Worm (Caenorhabditis elegans): ENCODE results near the gene C02F5.3.

C02F5.3 gene

DNA sequence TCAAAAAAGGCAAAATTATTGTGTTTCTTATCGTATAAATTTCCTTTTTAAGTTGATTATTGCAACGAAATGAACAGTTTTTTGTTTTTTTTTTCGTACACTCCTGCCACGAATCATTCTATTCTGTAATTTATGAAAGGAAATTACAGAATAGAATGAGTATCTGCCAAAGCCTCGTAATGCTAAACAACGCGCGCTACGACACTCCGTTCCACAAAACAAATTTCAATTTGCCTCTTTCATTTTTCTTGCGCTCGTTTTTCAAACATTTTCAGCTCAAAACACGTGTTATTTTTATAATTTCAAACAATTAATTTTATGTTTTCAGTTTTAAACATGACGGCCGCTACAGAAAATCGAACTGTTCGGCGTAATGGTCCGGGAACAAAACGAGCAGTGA lies 20.9 kb upstream of the C02F5.3 start, which contains the start of gene mob-4:
mob-4 (plus strand) TSS at position 329 of the 400 bp plus-strand sequence.
- TF ChIP-seq lin-15B (tag; optimal IDR thresholded peaks at IDR 0.05) (no peak), spr-3 (GFP tag; optimal IDR thresholded peaks at IDR 0.05) (no peak), nhr-111 (GFP tag; optimal IDR thresholded peaks at IDR 0.05) (no peak), hif-1 (tag; optimal IDR thresholded peaks at IDR 0.05) (no peak), dpl-1 (GFP tag; optimal IDR thresholded peaks at IDR 0.05) (peak; percentile 4), hlh-30 (tag; optimal IDR thresholded peaks at IDR 0.05; ENCODE audit: insufficient read depth) (no peak), dmd-6 (GFP tag; IDR thresholded peaks at IDR 0.05) (no peak), lsy-2 (tag; optimal IDR thresholded peaks at IDR 0.05) (peak in 1 of 2 experiments; percentile 9), fkh-10 (GFP tag; optimal IDR thresholded peaks at IDR 0.05) (no peak), daf-19 (GFP tag; conservative IDR thresholded peaks at IDR 0.05) (no peak), hmg-1.1 (GFP tag; IDR thresholded peaks at IDR 0.05) (no peak), lin-1 (GFP tag; IDR thresholded peaks at IDR 0.05) (no peak), lir-3 (tag; optimal IDR thresholded peaks at IDR 0.05) (no peak), attf-4 (tag; optimal IDR thresholded peaks at IDR 0.05) (no peak), fos-1 (tag; optimal IDR thresholded peaks at IDR 0.05) (no peak), mdt-29 (GFP tag; IDR thresholded peaks at IDR 0.05) (no peak), T20F7.1 (GFP tag; optimal IDR thresholded peaks at IDR 0.05) (peak; percentile 92), zip-11 (GFP tag; IDR thresholded peaks at IDR 0.05) (no peak)

DNA sequence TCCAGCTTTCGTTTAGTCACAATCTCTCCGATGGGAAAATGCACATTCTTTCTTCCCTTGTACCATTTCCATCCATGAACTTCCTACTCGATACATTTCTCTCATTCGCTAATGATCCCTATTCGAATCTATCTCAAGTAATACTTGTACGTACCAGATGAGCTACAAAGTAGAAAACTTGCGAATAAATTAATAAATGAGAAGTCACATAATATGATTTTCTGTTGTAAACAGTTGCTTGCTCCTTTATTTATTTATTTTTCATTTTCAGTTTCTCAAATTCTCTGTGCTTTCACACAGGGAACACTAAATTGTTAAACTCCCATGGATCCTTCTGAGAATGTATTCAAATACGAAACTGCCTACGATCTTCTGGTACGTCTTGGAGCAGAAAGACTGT lies 19.5 kb upstream of the C02F5.3 start, which contains the start of gene rfs-1:
rfs-1 (plus strand) TSS at position 301 of the 400 bp plus-strand sequence.
- TF ChIP-seq vab-7 (GFP tag; IDR thresholded peaks at IDR 0.05) (no peak), daf-19 (GFP tag; conservative IDR thresholded peaks at IDR 0.05) (no peak), daf-12 (tag; optimal IDR thresholded peaks at IDR 0.05) (no peak), nhr-111 (GFP tag; optimal IDR thresholded peaks at IDR 0.05) (no peak), lim-7 (GFP tag; IDR thresholded peaks at IDR 0.05) (no peak), F10B5.3 (tag; optimal IDR thresholded peaks at IDR 0.05) (no peak), F49E8.2 (tag; optimal IDR thresholded peaks at IDR 0.05; ENCODE audit: borderline replicate concordance) (no peak), unc-130 (GFP tag; optimal IDR thresholded peaks at IDR 0.05) (no peak), php-3 (GFP tag; IDR thresholded peaks at IDR 0.05) (no peak), dmd-9 (GFP tag; IDR thresholded peaks at IDR 0.05) (no peak)

ce11 chrIII:8227511-8227910 lies 18.2 kb upstream of the C02F5.3 start, which contains the start of gene fbxl-1:
fbxl-1 (plus strand) TSS chrIII:8227830.
- TF ChIP-seq spr-1 (tag; optimal IDR thresholded peaks at IDR 0.05) (peak; percentile 36), F44E2.7 (GFP tag; IDR thresholded peaks at IDR 0.05) (no peak), ztf-7 (tag; optimal IDR thresholded peaks at IDR 0.05) (peak; percentile 30), daf-19 (GFP tag; conservative IDR thresholded peaks at IDR 0.05) (no peak), F26F4.8 (GFP tag; conservative IDR thresholded peaks at IDR 0.05) (no peak), snpc-1.2 (GFP tag; IDR thresholded peaks at IDR 0.05) (no peak), attf-4 (tag; optimal IDR thresholded peaks at IDR 0.05) (no peak), unc-130 (GFP tag; optimal IDR thresholded peaks at IDR 0.05) (no peak), F49E8.2 (tag; optimal IDR thresholded peaks at IDR 0.05; ENCODE audit: borderline replicate concordance) (no peak), lin-39 (tag; optimal IDR thresholded peaks at IDR 0.05) (peak; percentile 12), madf-5 (GFP tag; IDR thresholded peaks at IDR 0.05) (no peak), ama-1 (optimal IDR thresholded peaks at IDR 0.05) (no peak), nhr-111 (GFP tag; optimal IDR thresholded peaks at IDR 0.05) (no peak), nhr-6 (tag; optimal IDR thresholded peaks at IDR 0.05) (peak; percentile 76), nhr-237 (tag; optimal IDR thresholded peaks at IDR 0.05) (no peak), fos-1 (tag; optimal IDR thresholded peaks at IDR 0.05) (no peak), gei-8 (GFP tag; optimal IDR thresholded peaks at IDR 0.05) (peak; percentile 5), zfp-2 (tag; optimal IDR thresholded peaks at IDR 0.05) (no peak), T20F7.1 (GFP tag; optimal IDR thresholded peaks at IDR 0.05) (peak; percentile 86), Y75B8A.6 (GFP tag; IDR thresholded peaks at IDR 0.05) (no peak), aha-1 (tag) (peak; percentile 92), zip-2 (tag; optimal IDR thresholded peaks at IDR 0.05) (no peak), dmd-9 (GFP tag; IDR thresholded peaks at IDR 0.05) (no peak), nhr-11 (tag; optimal IDR thresholded peaks at IDR 0.05) (peak; percentile 91), egl-43 (GFP tag; IDR thresholded peaks at IDR 0.05) (peak; percentile 79), Y48G9A.11 (GFP tag; IDR thresholded peaks at IDR 0.05) (no peak), daf-12 (tag; optimal IDR thresholded peaks at IDR 0.05) (no peak), php-3 (GFP tag; IDR thresholded peaks at IDR 0.05) (0 out of 2 replicates have a peak, but pooled peaks have one; percentile 39), nhr-28 (tag; optimal IDR thresholded peaks at IDR 0.05) (peak; percentile 81), unc-62 (GFP tag; optimal IDR thresholded peaks at IDR 0.05 in 1 of 2) (peak in 1 of 2 experiments; percentile 99), unc-62 (tag; optimal IDR thresholded peaks at IDR 0.05) (no peak), ztf-11 (tag; optimal IDR thresholded peaks at IDR 0.05) (no peak)

All from whole organism, L4 larva.